Fruit fly (Drosophila melanogaster): Measurements from ENCODE around the gene CG7203.

- TF ChIP-seq CG33017 (tag; optimal IDR thresholded peaks at IDR 0.05) (no peak), Hr96 (GFP tag; optimal IDR thresholded peaks at IDR 0.05) (no peak), kay (GFP tag; ENCODE audit: borderline replicate concordance) (no peak), tj (GFP tag; optimal IDR thresholded peaks at IDR 0.05) (no peak), cic (GFP tag; optimal IDR thresholded peaks at IDR 0.05) (peak; percentile 65), pad (GFP tag; optimal IDR thresholded peaks at IDR 0.05) (no peak), Clk (GFP tag; optimal IDR thresholded peaks at IDR 0.05) (no peak)
These were observed 22.3 kb upstream of the CG7203 start for dm6 chr2L:7775260-7775659.
